Fruit fly (Drosophila melanogaster): ENCODE measurements around the gene Targ1.

DNA sequence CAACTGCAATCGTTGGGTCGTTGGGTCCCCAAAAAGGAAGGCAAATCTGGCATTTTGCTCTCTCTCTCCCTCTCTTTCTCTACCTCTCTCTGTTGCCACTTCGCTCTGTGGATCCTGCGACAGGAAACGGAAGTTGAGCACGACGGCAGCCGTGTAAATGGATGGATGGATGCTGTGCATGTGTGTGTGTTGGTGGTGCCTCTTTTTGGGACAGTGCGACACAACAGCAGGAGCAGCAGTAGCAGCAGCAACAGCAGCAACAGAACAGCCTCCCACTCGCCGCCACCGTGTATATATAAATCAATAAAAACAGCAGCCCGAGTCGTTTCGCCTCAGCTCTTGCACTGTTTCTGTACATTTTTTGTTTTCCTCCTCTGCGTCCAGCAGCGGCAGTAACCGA, 10.7 kb downstream of the Targ1 start:
- TF ChIP-seq CG8478 (optimal IDR thresholded peaks at IDR 0.05) (no peak), CTCF (optimal IDR thresholded peaks at IDR 0.05) (no peak)
